Fruit fly (Drosophila melanogaster) whole organism, embryonic: ENCODE data around the gene Mad.

Experiments used
- CG12155 ChIP-seq: fragments of 200-800 bp; sonication (Bioruptor generic); optimal IDR thresholded peaks from 3 replicates; lab custom pipeline; 2016; ENCODE audit warnings: missing biosample characterization, missing genetic modification characterization
- CG13123 ChIP-seq: fragments of 200-800 bp; sonication (Bioruptor generic); optimal IDR thresholded peaks from 2 replicates; lab custom pipeline; 2016; ENCODE audit warnings: missing biosample characterization, missing genetic modification characterization
- CG31365 ChIP-seq: fragments of 200-800 bp; sonication (Bioruptor generic); optimal IDR thresholded peaks from 2 replicates; lab custom pipeline; 2018; ENCODE audit warnings: missing biosample characterization, mild to moderate bottlenecking, missing genetic modification characterization
- CG7987 ChIP-seq: fragments of 200-800 bp; sonication (Bioruptor generic); optimal IDR thresholded peaks from 2 replicates; lab custom pipeline; 2018; ENCODE audit warnings: missing biosample characterization, mild to moderate bottlenecking, missing genetic modification characterization, moderate library complexity
- MBD-R2 ChIP-seq: fragments of 200-800 bp; sonication (Bioruptor generic); IDR thresholded peaks from 2 replicates; pipeline ENCODE4 v1.3.6; 2022; ENCODE audit warnings: missing biosample characterization, missing genetic modification characterization
- ase ChIP-seq: fragments of 200-800 bp; sonication (Bioruptor generic); IDR thresholded peaks from 3 replicates; pipeline ENCODE4 v1.3.6; 2022; ENCODE audit warnings: missing biosample characterization, missing genetic modification characterization
- cas ChIP-seq: fragments of 200-800 bp; sonication (Bioruptor generic); IDR thresholded peaks from 2 replicates; pipeline ENCODE4 v1.3.6; 2022; ENCODE audit warnings: missing biosample characterization, missing genetic modification characterization

DNA sequence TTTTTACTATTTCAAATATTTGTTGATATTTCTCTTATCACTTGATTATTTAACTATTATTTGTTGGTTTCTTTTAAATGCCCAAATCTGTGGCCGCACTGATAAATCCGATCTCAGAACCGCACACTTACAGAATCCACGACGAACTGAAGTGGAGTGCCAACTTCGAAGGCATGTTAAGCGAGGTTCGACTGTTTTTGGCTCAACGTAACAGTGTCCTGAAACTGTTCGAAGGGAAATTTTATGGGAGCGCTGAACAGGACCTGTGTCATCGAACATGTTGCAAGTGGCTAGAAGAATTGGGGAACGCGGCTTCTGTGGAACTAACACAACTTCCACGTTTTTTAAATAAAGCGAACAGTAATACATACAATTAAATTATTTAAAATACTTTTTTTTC is 40.1 kb upstream of the Mad start:
- TF ChIP-seq cas (no peak), CG7987 (GFP tag; lab: Kevin White, UChicago) (no peak), CG12155 (no peak), MBD-R2 (GFP tag; lab: Robert Waterston, UW) (no peak), CG13123 (GFP tag; lab: Kevin White, UChicago) (no peak), ase (no peak), CG31365 (tag; lab: Kevin White, UChicago) (no peak)
